Fruit fly (Drosophila melanogaster) whole organism, embryonic: ENCODE measurements around the gene lobo.

Source experiments
- Adf1 ChIP-seq: fragments of 200-800 bp; sonication (Bioruptor generic); IDR thresholded peaks from 2 replicates; pipeline ENCODE4 v1.3.6; 2022; ENCODE audit warnings: missing biosample characterization, missing genetic modification characterization
- Atf-2 ChIP-seq: fragments of 200-800 bp; sonication (Bioruptor generic); optimal IDR thresholded peaks from 2 replicates; lab custom pipeline; 2016; ENCODE audit warnings: missing biosample characterization, missing genetic modification characterization
- CG11093 ChIP-seq: fragments of 200-800 bp; sonication (Bioruptor generic); IDR thresholded peaks from 3 replicates; pipeline ENCODE4 v1.3.6; 2022; ENCODE audit warnings: missing biosample characterization, missing genetic modification characterization
- CG12071 ChIP-seq: fragments of 200-800 bp; sonication (Bioruptor generic); optimal IDR thresholded peaks from 3 replicates; lab custom pipeline; 2018; ENCODE audit warnings: missing biosample characterization, mild to moderate bottlenecking, missing genetic modification characterization
- CG13296 ChIP-seq: fragments of 200-800 bp; sonication (Bioruptor generic); optimal IDR thresholded peaks from 3 replicates; lab custom pipeline; 2018; ENCODE audit warnings: missing biosample characterization, mild to moderate bottlenecking, missing genetic modification characterization
- CG13624 ChIP-seq: fragments of 200-800 bp; sonication (Bioruptor generic); optimal IDR thresholded peaks from 2 replicates; lab custom pipeline; 2016; ENCODE audit warnings: missing biosample characterization, missing genetic modification characterization
- CG14014 ChIP-seq: fragments of 200-800 bp; sonication (Bioruptor generic); IDR thresholded peaks from 2 replicates; pipeline ENCODE4 v1.3.6; 2022; ENCODE audit warnings: missing biosample characterization, missing genetic modification characterization
- CG14860 ChIP-seq: fragments of 200-800 bp; sonication (Bioruptor generic); IDR thresholded peaks from 3 replicates; pipeline ENCODE4 v1.3.6; 2022; ENCODE audit warnings: missing biosample characterization, missing genetic modification characterization; ENCODE audit not compliant: partially characterized antibody
- CG15269 ChIP-seq: fragments of 200-800 bp; sonication (Bioruptor generic); optimal IDR thresholded peaks from 2 replicates; lab custom pipeline; 2018; ENCODE audit warnings: missing biosample characterization, mild to moderate bottlenecking, missing genetic modification characterization, moderate library complexity
- CG1529 ChIP-seq: fragments of 200-800 bp; sonication (Bioruptor generic); optimal IDR thresholded peaks from 3 replicates; lab custom pipeline; 2018; ENCODE audit warnings: missing biosample characterization, missing genetic modification characterization
- CG15696 ChIP-seq: fragments of 200-800 bp; sonication (Bioruptor generic); optimal IDR thresholded peaks from 2 replicates; lab custom pipeline; 2019; ENCODE audit warnings: missing biosample characterization, mild to moderate bottlenecking, missing genetic modification characterization, moderate library complexity
- CG1647 ChIP-seq: fragments of 200-800 bp; sonication (Bioruptor generic); optimal IDR thresholded peaks from 3 replicates; lab custom pipeline; 2016; ENCODE audit warnings: missing biosample characterization, missing genetic modification characterization
- CG18011 ChIP-seq: fragments of 200-800 bp; sonication (Bioruptor generic); optimal IDR thresholded peaks from 2 replicates; lab custom pipeline; 2017; ENCODE audit warnings: missing biosample characterization, missing genetic modification characterization, mild to moderate bottlenecking, moderate library complexity, missing genotype
- CG18619 ChIP-seq: fragments of 200-800 bp; sonication (Bioruptor generic); optimal IDR thresholded peaks from 3 replicates; lab custom pipeline; 2017; ENCODE audit warnings: missing biosample characterization, mild to moderate bottlenecking, missing genetic modification characterization
- CG18764 ChIP-seq: fragments of 200-800 bp; sonication (Bioruptor generic); optimal IDR thresholded peaks from 3 replicates; lab custom pipeline; 2016; ENCODE audit warnings: missing biosample characterization, missing genetic modification characterization
- CG2678 ChIP-seq: fragments of 200-800 bp; sonication (Bioruptor generic); optimal IDR thresholded peaks from 3 replicates; lab custom pipeline; 2019; ENCODE audit warnings: missing biosample characterization, mild to moderate bottlenecking, missing genetic modification characterization, moderate library complexity
- CG31224 ChIP-seq: fragments of 200-800 bp; sonication (Bioruptor generic); IDR thresholded peaks from 2 replicates; pipeline ENCODE4 v1.3.6; 2022; ENCODE audit warnings: missing biosample characterization, missing genetic modification characterization
- CG31365 ChIP-seq: fragments of 200-800 bp; sonication (Bioruptor generic); optimal IDR thresholded peaks from 2 replicates; lab custom pipeline; 2018; ENCODE audit warnings: missing biosample characterization, mild to moderate bottlenecking, missing genetic modification characterization
- CG32532 ChIP-seq: fragments of 200-800 bp; sonication (Bioruptor generic); IDR thresholded peaks from 2 replicates; pipeline ENCODE4 v1.3.6; 2022; ENCODE audit warnings: missing biosample characterization, missing genetic modification characterization
- CG34422 ChIP-seq: fragments of 200-800 bp; sonication (Bioruptor generic); IDR thresholded peaks from 3 replicates; pipeline ENCODE4 v1.3.6; 2022; ENCODE audit warnings: missing biosample characterization, missing genetic modification characterization
- CG4820 ChIP-seq: fragments of 200-800 bp; sonication (Bioruptor generic); optimal IDR thresholded peaks from 3 replicates; lab custom pipeline; 2016; ENCODE audit warnings: missing biosample characterization, missing genetic modification characterization
- CG6175 ChIP-seq: fragments of 200-800 bp; sonication (Bioruptor generic); IDR thresholded peaks from 3 replicates; pipeline ENCODE4 v1.3.6; 2022; ENCODE audit warnings: missing biosample characterization, missing genetic modification characterization
- CG6683 ChIP-seq: fragments of 200-800 bp; sonication (Bioruptor generic); optimal IDR thresholded peaks from 2 replicates; lab custom pipeline; 2017; ENCODE audit warnings: missing biosample characterization, mild to moderate bottlenecking, missing genetic modification characterization, missing genetic modification reagents
- CG9215 ChIP-seq: fragments of 200-800 bp; sonication (Bioruptor generic); IDR thresholded peaks from 2 replicates; pipeline ENCODE4 v1.3.6; 2022; ENCODE audit warnings: missing biosample characterization, missing genetic modification characterization
- CHES-1-like ChIP-seq: fragments of 200-800 bp; sonication (Bioruptor generic); optimal IDR thresholded peaks from 2 replicates; lab custom pipeline; 2016; ENCODE audit warnings: missing biosample characterization, missing genetic modification characterization
- Dek ChIP-seq: fragments of 200-800 bp; sonication (Bioruptor generic); optimal IDR thresholded peaks from 3 replicates; lab custom pipeline; 2019; ENCODE audit warnings: missing biosample characterization, mild to moderate bottlenecking, missing genetic modification characterization, moderate library complexity
- Dp ChIP-seq: fragments of 200-800 bp; sonication (Bioruptor generic); optimal IDR thresholded peaks from 2 replicates; lab custom pipeline; 2018; ENCODE audit warnings: missing biosample characterization, mild to moderate bottlenecking, missing genetic modification characterization, moderate library complexity
- Eip74EF ChIP-seq, 2 experiments: fragments of 200-800 bp in 1 of 2; fragments of >200 bp in 1 of 2; sonication (Bioruptor generic) in 1 of 2; optimal IDR thresholded peaks; 2 replicates each; lab custom pipeline; 2017 to 2019; ENCODE audit warnings: missing biosample characterization in 2 of 2, missing genetic modification characterization in 2 of 2, mild to moderate bottlenecking in 1 of 2, moderate library complexity in 1 of 2
- HLH4C ChIP-seq: fragments of 200-800 bp; sonication (Bioruptor generic); IDR thresholded peaks from 3 replicates; pipeline ENCODE4 v1.3.6; 2022; ENCODE audit warnings: missing biosample characterization, missing genetic modification characterization; ENCODE audit not compliant: partially characterized antibody
- Hr78 ChIP-seq, 2 experiments: fragments of 200-800 bp in 1 of 2; fragments of >200 bp in 1 of 2; sonication (Bioruptor generic) in 1 of 2; optimal IDR thresholded peaks; 2 replicates each; lab custom pipeline; 2017 to 2019; ENCODE audit warnings: missing biosample characterization in 2 of 2, missing genetic modification characterization in 2 of 2, mild to moderate bottlenecking in 1 of 2, moderate library complexity in 1 of 2
- Jarid2 ChIP-seq: fragments of 200-800 bp; sonication (Bioruptor generic); optimal IDR thresholded peaks from 3 replicates; lab custom pipeline; 2017; ENCODE audit warnings: mild to moderate bottlenecking, missing biosample characterization, missing genetic modification reagents, missing genetic modification characterization
- NfI ChIP-seq: fragments of 200-800 bp; sonication (Bioruptor generic); optimal IDR thresholded peaks from 3 replicates; lab custom pipeline; 2018; ENCODE audit warnings: missing biosample characterization, mild to moderate bottlenecking, missing genetic modification characterization, moderate library complexity
- Optix ChIP-seq: fragments of 200-800 bp; sonication (Bioruptor generic); IDR thresholded peaks from 3 replicates; pipeline ENCODE4 v1.3.6; 2022; ENCODE audit warnings: missing biosample characterization, missing genetic modification characterization
- Poxn ChIP-seq: fragments of 200-800 bp; sonication (Bioruptor generic); IDR thresholded peaks from 2 replicates; pipeline ENCODE4 v1.3.6; 2022; ENCODE audit warnings: missing biosample characterization, missing genetic modification characterization
- Ptx1 ChIP-seq: fragments of 200-800 bp; sonication (Bioruptor generic); IDR thresholded peaks from 2 replicates; pipeline ENCODE4 v1.3.6; 2022; ENCODE audit warnings: missing biosample characterization, missing genetic modification characterization
- ab ChIP-seq: fragments of 200-800 bp; sonication (Bioruptor generic); optimal IDR thresholded peaks from 2 replicates; lab custom pipeline; 2016; ENCODE audit warnings: missing biosample characterization, missing genetic modification characterization
- ase ChIP-seq: fragments of 200-800 bp; sonication (Bioruptor generic); IDR thresholded peaks from 3 replicates; pipeline ENCODE4 v1.3.6; 2022; ENCODE audit warnings: missing biosample characterization, missing genetic modification characterization
- btn ChIP-seq: fragments of 200-800 bp; sonication (Bioruptor generic); optimal IDR thresholded peaks from 2 replicates; lab custom pipeline; 2016; ENCODE audit warnings: missing biosample characterization, missing genetic modification characterization
- croc ChIP-seq: fragments of 200-800 bp; sonication (Bioruptor generic); conservative IDR thresholded peaks from 3 replicates; pipeline ENCODE4 v1.3.6; 2022; ENCODE audit warnings: missing biosample characterization, missing genetic modification characterization
- dysf ChIP-seq: fragments of 200-800 bp; sonication (Bioruptor generic); IDR thresholded peaks from 3 replicates; pipeline ENCODE4 v1.3.6; 2022; ENCODE audit warnings: missing biosample characterization, missing genetic modification characterization
- ham ChIP-seq: fragments of 200-800 bp; sonication (Bioruptor generic); IDR thresholded peaks from 2 replicates; pipeline ENCODE4 v1.3.6; 2022; ENCODE audit warnings: missing biosample characterization, missing genetic modification characterization
- nerfin-2 ChIP-seq: fragments of 200-800 bp; sonication (Bioruptor generic); IDR thresholded peaks from 2 replicates; pipeline ENCODE4 v1.3.6; 2022; ENCODE audit warnings: missing biosample characterization, missing genetic modification characterization; ENCODE audit not compliant: partially characterized antibody
- repo ChIP-seq: fragments of 200-800 bp; sonication (Bioruptor generic); optimal IDR thresholded peaks from 2 replicates; lab custom pipeline; 2016; ENCODE audit warnings: missing biosample characterization, missing genetic modification characterization
- row ChIP-seq: fragments of 200-800 bp; sonication (Bioruptor generic); IDR thresholded peaks from 3 replicates; pipeline ENCODE4 v1.3.6; 2022; ENCODE audit warnings: missing biosample characterization, missing genetic modification characterization
- salm ChIP-seq: fragments of 200-800 bp; sonication (Bioruptor generic); optimal IDR thresholded peaks from 2 replicates; lab custom pipeline; 2018; ENCODE audit warnings: missing biosample characterization, mild to moderate bottlenecking, missing genetic modification characterization
- sima ChIP-seq: fragments of 200-800 bp; sonication (Bioruptor generic); optimal IDR thresholded peaks from 2 replicates; lab custom pipeline; 2016; ENCODE audit warnings: missing biosample characterization, missing genetic modification characterization
- slbo ChIP-seq: fragments of 200-800 bp; sonication (Bioruptor generic); IDR thresholded peaks from 2 replicates; pipeline ENCODE4 v1.3.6; 2022; ENCODE audit warnings: missing biosample characterization, missing genetic modification characterization
- tup ChIP-seq: fragments of 200-800 bp; sonication (Bioruptor generic); optimal IDR thresholded peaks from 2 replicates; lab custom pipeline; 2016; ENCODE audit warnings: missing biosample characterization, mild to moderate bottlenecking, missing genetic modification characterization, moderate library complexity
- zfh2 ChIP-seq: fragments of 200-800 bp; sonication (Bioruptor generic); optimal IDR thresholded peaks from 2 replicates; lab custom pipeline; 2016; ENCODE audit warnings: missing biosample characterization, missing genetic modification characterization

lobo gene

DNA sequence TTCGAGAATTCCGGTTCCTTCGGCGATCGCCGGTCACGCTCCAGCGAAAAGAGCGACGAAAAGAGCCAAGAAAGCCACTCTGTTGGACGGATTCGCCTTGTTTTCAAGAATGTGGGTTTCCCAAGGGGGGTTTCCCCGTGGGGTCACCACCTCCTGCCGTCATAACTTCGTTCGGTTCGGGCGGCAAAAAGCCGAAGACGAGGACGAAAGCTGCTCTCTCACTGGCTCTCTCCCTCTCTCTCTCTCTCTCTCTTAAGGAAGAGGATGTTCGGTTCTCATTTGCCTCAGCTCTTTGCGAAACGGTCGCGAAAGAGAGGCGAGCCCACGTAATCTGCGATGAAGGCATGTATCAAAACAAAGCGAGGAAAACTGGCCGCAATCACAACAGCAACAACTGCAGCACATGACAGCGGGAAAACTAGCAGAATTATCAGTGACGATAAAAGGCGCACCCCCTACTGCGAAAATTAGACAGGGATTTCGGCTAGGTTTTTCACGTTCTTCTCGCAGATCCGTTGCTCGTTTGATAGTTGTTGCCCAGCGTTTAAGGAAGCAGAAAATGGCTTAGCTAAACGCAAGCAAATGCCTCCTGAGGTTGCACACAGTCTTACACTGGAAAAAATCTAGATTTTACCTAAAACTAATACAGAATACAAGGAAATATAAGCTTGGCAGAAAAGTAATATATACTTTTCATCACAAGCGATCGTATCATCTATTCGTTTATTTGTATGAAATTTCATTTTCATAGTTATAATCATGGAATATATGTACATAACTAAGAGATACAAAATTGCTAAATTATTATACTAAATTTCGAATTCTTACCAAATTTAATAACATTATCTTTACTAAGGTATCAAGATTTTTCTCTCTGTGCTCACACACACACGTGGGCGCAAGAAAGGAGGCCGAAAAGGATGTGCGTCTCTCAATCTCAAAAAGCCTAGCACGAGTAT is 9.8 kb downstream of the lobo start, which contains the start of gene dan (continued):
- TF ChIP-seq NfI (GFP tag; lab: Kevin White, UChicago) (no peak), salm (no peak), btn (GFP tag; lab: Kevin White, UChicago) (no peak), ham (GFP tag; lab: Robert Waterston, UW) (no peak), CG18619 (GFP tag; lab: Kevin White, UChicago) (peak; percentile 42), Poxn (no peak), nerfin-2 (GFP tag; lab: Robert Waterston, UW) (no peak), Eip74EF (GFP tag; optimal IDR thresholded peaks at IDR 0.05; lab: Kevin White, UChicago) (no peak), CG2678 (tag; lab: Kevin White, UChicago) (peak; percentile 68), Ptx1 (no peak), CG18011 (no peak), tup (GFP tag; lab: Kevin White, UChicago) (no peak), ab (no peak), CG15269 (tag; lab: Kevin White, UChicago) (peak; percentile 51), Hr78 (GFP tag; optimal IDR thresholded peaks at IDR 0.05; lab: Kevin White, UChicago) (no peak), row (peak; percentile 30; the same call in 1 of the 3 replicates), repo (no peak), dysf (GFP tag; lab: Robert Waterston, UW) (0 out of 3 replicates have a peak, but pooled peaks have one; percentile 38), CG13296 (GFP tag; lab: Kevin White, UChicago) (peak; percentile 3), Optix (no peak), sima (GFP tag; lab: Kevin White, UChicago) (no peak), CG11093 (no peak), zfh2 (no peak), CG12071 (no peak), croc (GFP tag; lab: Robert Waterston, UW) (no peak), CG34422 (no peak), Dek (tag; lab: Kevin White, UChicago) (peak; percentile 41), Adf1 (GFP tag; lab: Robert Waterston, UW) (no peak), CG4820 (GFP tag; lab: Kevin White, UChicago) (peak; percentile 24), Atf-2 (GFP tag; lab: Kevin White, UChicago) (no peak), CG18764 (GFP tag; lab: Kevin White, UChicago) (no peak), CHES-1-like (GFP tag; lab: Kevin White, UChicago) (no peak), CG14014 (no peak), CG6683 (no peak), HLH4C (GFP tag; lab: Robert Waterston, UW) (no peak), slbo (peak; percentile 49; the same call in 1 of the 2 replicates), CG32532 (GFP tag; lab: Robert Waterston, UW) (no peak), CG1647 (GFP tag; lab: Kevin White, UChicago) (no peak), CG6175 (GFP tag; lab: Robert Waterston, UW) (no peak), CG9215 (GFP tag; lab: Robert Waterston, UW) (no peak), CG13624 (no peak), CG31224 (GFP tag; lab: Robert Waterston, UW) (no peak), ase (GFP tag; lab: Robert Waterston, UW) (no peak), Jarid2 (GFP tag; lab: Kevin White, UChicago) (no peak), CG1529 (GFP tag; lab: Kevin White, UChicago) (no peak), Dp (GFP tag; lab: Kevin White, UChicago) (no peak), CG31365 (no peak), CG15696 (tag; lab: Kevin White, UChicago) (peak; percentile 68), CG14860 (GFP tag; lab: Robert Waterston, UW) (no peak)
